Fruit fly (Drosophila melanogaster) whole organism, embryonic: ENCODE measurements around the gene CG10508.

Experiments
- Atf3 ChIP-seq: fragments of 200-800 bp; sonication (Bioruptor generic); optimal IDR thresholded peaks from 3 replicates; lab custom pipeline; 2016; ENCODE audit warnings: missing biosample characterization, missing genetic modification characterization
- BtbVII ChIP-seq: fragments of 200-800 bp; sonication (Bioruptor generic); optimal IDR thresholded peaks from 3 replicates; lab custom pipeline; 2017; ENCODE audit warnings: missing biosample characterization, mild to moderate bottlenecking, missing genetic modification characterization
- CG11456 ChIP-seq: fragments of 200-800 bp; sonication (Bioruptor generic); IDR thresholded peaks from 3 replicates; pipeline ENCODE4 v1.3.6; 2022; ENCODE audit warnings: missing biosample characterization, missing genetic modification characterization
- CG12071 ChIP-seq: fragments of 200-800 bp; sonication (Bioruptor generic); optimal IDR thresholded peaks from 3 replicates; lab custom pipeline; 2018; ENCODE audit warnings: missing biosample characterization, mild to moderate bottlenecking, missing genetic modification characterization
- CG12219 ChIP-seq: fragments of 200-800 bp; sonication (Bioruptor generic); optimal IDR thresholded peaks from 3 replicates; lab custom pipeline; 2018; ENCODE audit warnings: missing biosample characterization, mild to moderate bottlenecking, missing genetic modification characterization
- CG1233 ChIP-seq: fragments of 200-800 bp; sonication (Bioruptor generic); optimal IDR thresholded peaks from 4 replicates; lab custom pipeline; 2018; ENCODE audit warnings: missing biosample characterization, mild to moderate bottlenecking, missing genetic modification characterization
- CG12659 ChIP-seq: fragments of 200-800 bp; sonication (Bioruptor generic); optimal IDR thresholded peaks from 3 replicates; lab custom pipeline; 2017; ENCODE audit warnings: mild to moderate bottlenecking, missing biosample characterization, missing genetic modification reagents, missing genetic modification characterization
- CG13624 ChIP-seq: fragments of 200-800 bp; sonication (Bioruptor generic); optimal IDR thresholded peaks from 2 replicates; lab custom pipeline; 2016; ENCODE audit warnings: missing biosample characterization, missing genetic modification characterization
- CG1529 ChIP-seq: fragments of 200-800 bp; sonication (Bioruptor generic); optimal IDR thresholded peaks from 3 replicates; lab custom pipeline; 2018; ENCODE audit warnings: missing biosample characterization, missing genetic modification characterization
- CG18476 ChIP-seq: fragments of 200-800 bp; sonication (Bioruptor generic); optimal IDR thresholded peaks from 2 replicates; lab custom pipeline; 2016; ENCODE audit warnings: missing biosample characterization, mild to moderate bottlenecking, missing genetic modification characterization
- CG18764 ChIP-seq: fragments of 200-800 bp; sonication (Bioruptor generic); optimal IDR thresholded peaks from 3 replicates; lab custom pipeline; 2016; ENCODE audit warnings: missing biosample characterization, missing genetic modification characterization
- CG2678 ChIP-seq: fragments of 200-800 bp; sonication (Bioruptor generic); optimal IDR thresholded peaks from 3 replicates; lab custom pipeline; 2019; ENCODE audit warnings: missing biosample characterization, mild to moderate bottlenecking, missing genetic modification characterization, moderate library complexity
- CG30020 ChIP-seq: fragments of 200-800 bp; optimal IDR thresholded peaks from 2 replicates; lab custom pipeline; 2019; ENCODE audit warnings: missing biosample characterization, mild to moderate bottlenecking, missing genetic modification characterization, moderate library complexity
- CG31224 ChIP-seq: fragments of 200-800 bp; sonication (Bioruptor generic); IDR thresholded peaks from 2 replicates; pipeline ENCODE4 v1.3.6; 2022; ENCODE audit warnings: missing biosample characterization, missing genetic modification characterization
- CG3281 ChIP-seq: fragments of 200-800 bp; sonication (Bioruptor generic); optimal IDR thresholded peaks from 3 replicates; lab custom pipeline; 2017; ENCODE audit warnings: missing biosample characterization, mild to moderate bottlenecking, missing genetic modification characterization
- CG33213 ChIP-seq: fragments of 200-800 bp; sonication (Bioruptor generic); optimal IDR thresholded peaks from 3 replicates; lab custom pipeline; 2016; ENCODE audit warnings: missing biosample characterization, missing genetic modification characterization
- CG7786 ChIP-seq: fragments of 200-800 bp; sonication (Bioruptor generic); optimal IDR thresholded peaks from 2 replicates; lab custom pipeline; 2016; ENCODE audit warnings: missing biosample characterization, missing genetic modification characterization
- CG9876 ChIP-seq: fragments of 200-800 bp; sonication (Bioruptor generic); optimal IDR thresholded peaks from 2 replicates; lab custom pipeline; 2016; ENCODE audit warnings: missing biosample characterization, missing genetic modification characterization
- D19A ChIP-seq: fragments of 200-800 bp; optimal IDR thresholded peaks from 3 replicates; lab custom pipeline; 2019; ENCODE audit warnings: missing biosample characterization, mild to moderate bottlenecking, missing genetic modification characterization, moderate library complexity
- HHEX ChIP-seq: fragments of 200-800 bp; sonication (Bioruptor generic); optimal IDR thresholded peaks from 3 replicates; lab custom pipeline; 2017; ENCODE audit warnings: missing biosample characterization, mild to moderate bottlenecking, missing genetic modification characterization, missing genetic modification reagents
- Hr3 ChIP-seq: fragments of 200-800 bp; sonication (Bioruptor generic); optimal IDR thresholded peaks from 3 replicates; lab custom pipeline; 2016; ENCODE audit warnings: missing biosample characterization, missing genetic modification characterization
- Max ChIP-seq: fragments of 200-800 bp; sonication (Bioruptor generic); optimal IDR thresholded peaks from 2 replicates; lab custom pipeline; 2016; ENCODE audit warnings: missing biosample characterization, mild to moderate bottlenecking, missing genetic modification characterization
- Mes4 ChIP-seq: fragments of 200-800 bp; sonication (Bioruptor generic); optimal IDR thresholded peaks from 2 replicates; lab custom pipeline; 2016; ENCODE audit warnings: missing biosample characterization, missing genetic modification characterization
- Mrtf ChIP-seq: fragments of 200-800 bp; sonication (Bioruptor generic); IDR thresholded peaks from 3 replicates; pipeline ENCODE4 v1.3.6; 2022; ENCODE audit warnings: missing biosample characterization, missing genetic modification characterization
- NfI ChIP-seq: fragments of 200-800 bp; sonication (Bioruptor generic); optimal IDR thresholded peaks from 3 replicates; lab custom pipeline; 2018; ENCODE audit warnings: missing biosample characterization, mild to moderate bottlenecking, missing genetic modification characterization, moderate library complexity
- Rx ChIP-seq: fragments of 200-800 bp; sonication (Bioruptor generic); IDR thresholded peaks from 2 replicates; pipeline ENCODE4 v1.3.6; 2022; ENCODE audit warnings: missing biosample characterization, missing genetic modification characterization
- Side ChIP-seq: fragments of 200-800 bp; sonication (Bioruptor generic); optimal IDR thresholded peaks from 2 replicates; lab custom pipeline; 2016; ENCODE audit warnings: missing biosample characterization, missing genetic modification characterization
- Sry-δ ChIP-seq: fragments of 200-800 bp; sonication (Bioruptor generic); optimal IDR thresholded peaks from 2 replicates; lab custom pipeline; 2016; ENCODE audit warnings: missing biosample characterization, missing genetic modification characterization
- Taf1 ChIP-seq: fragments of 200-800 bp; sonication (Bioruptor generic); IDR thresholded peaks from 2 replicates; pipeline ENCODE4 v1.3.6; 2022; ENCODE audit warnings: missing biosample characterization, missing genetic modification characterization
- Trl ChIP-seq, 3 experiments: fragments of >200 bp in 2 of 3; fragments of 200-800 bp in 1 of 3; sonication (Bioruptor generic) in 1 of 3; optimal IDR thresholded peaks; 2 replicates in 1 of 3; 3 replicates in 2 of 3; lab custom pipeline; 2016 to 2017; ENCODE audit warnings: missing biosample characterization in 1 of 3, missing genetic modification characterization in 1 of 3
- Xbp1 ChIP-seq: fragments of 200-800 bp; sonication (Bioruptor generic); optimal IDR thresholded peaks from 3 replicates; lab custom pipeline; 2016; ENCODE audit warnings: missing biosample characterization, mild to moderate bottlenecking, missing genetic modification characterization
- abd-A ChIP-seq: fragments of 200-800 bp; sonication (Bioruptor generic); optimal IDR thresholded peaks from 3 replicates; lab custom pipeline; 2019; ENCODE audit warnings: missing biosample characterization, mild to moderate bottlenecking, missing genetic modification characterization, moderate library complexity
- bcd ChIP-seq: fragments of 200-800 bp; sonication (Bioruptor generic); optimal IDR thresholded peaks from 2 replicates; lab custom pipeline; 2017; ENCODE audit warnings: missing biosample characterization, mild to moderate bottlenecking, missing genetic modification characterization
- crol ChIP-seq: fragments of 200-800 bp; sonication (Bioruptor generic); IDR thresholded peaks from 2 replicates; pipeline ENCODE4 v1.3.6; 2022; ENCODE audit warnings: missing biosample characterization, missing genetic modification characterization
- crp ChIP-seq, 2 experiments: fragments of 200-800 bp; sonication (Bioruptor generic); optimal IDR thresholded peaks; 2 replicates in 1 of 2; 3 replicates in 1 of 2; lab custom pipeline; 2017; ENCODE audit warnings: missing biosample characterization in 2 of 2, missing genetic modification characterization in 2 of 2, mild to moderate bottlenecking in 1 of 2, moderate library complexity in 1 of 2
- gem ChIP-seq: fragments of 200-800 bp; sonication (Bioruptor generic); optimal IDR thresholded peaks from 2 replicates; lab custom pipeline; 2019; ENCODE audit warnings: missing biosample characterization, mild to moderate bottlenecking, missing genetic modification characterization, moderate library complexity
- hkb ChIP-seq, 2 experiments: fragments of 200-800 bp in 1 of 2; fragments of >200 bp in 1 of 2; sonication (Bioruptor generic) in 1 of 2; IDR thresholded peaks in 1 of 2; optimal IDR thresholded peaks in 1 of 2; 2 replicates each; pipeline versions ENCODE4 v1.3.6 to Lab custom; 2017 to 2022; ENCODE audit warnings: missing biosample characterization in 1 of 2, missing genetic modification characterization in 1 of 2
- ind ChIP-seq: fragments of 200-800 bp; sonication (Bioruptor generic); optimal IDR thresholded peaks from 3 replicates; lab custom pipeline; 2016; ENCODE audit warnings: missing biosample characterization, missing genetic modification characterization
- lilli ChIP-seq: fragments of 200-800 bp; sonication (Bioruptor generic); optimal IDR thresholded peaks from 3 replicates; lab custom pipeline; 2016; ENCODE audit warnings: missing biosample characterization, missing genetic modification characterization
- maf-S ChIP-seq: fragments of 200-800 bp; sonication (Bioruptor generic); optimal IDR thresholded peaks from 2 replicates; lab custom pipeline; 2016; ENCODE audit warnings: missing biosample characterization, missing genetic modification characterization
- oc ChIP-seq: fragments of 200-800 bp; sonication (Bioruptor generic); optimal IDR thresholded peaks from 2 replicates; lab custom pipeline; 2018; ENCODE audit warnings: missing biosample characterization, mild to moderate bottlenecking, missing genetic modification characterization, moderate library complexity
- otp ChIP-seq: fragments of 200-800 bp; sonication (Bioruptor generic); IDR thresholded peaks from 3 replicates; pipeline ENCODE4, ENCODE4 v1.3.6; 2022; ENCODE audit warnings: missing biosample characterization, missing genetic modification characterization
- pan ChIP-seq, 4 experiments: fragments of >200 bp in 3 of 4; fragments of 200-800 bp in 1 of 4; sonication (Bioruptor generic) in 1 of 4; optimal IDR thresholded peaks in 3 of 4; IDR thresholded peaks in 1 of 4; 2 replicates each; pipeline versions ENCODE4 v1.3.6 to Lab custom; 2017 to 2022; ENCODE audit warnings: missing biosample characterization in 2 of 4, missing genetic modification characterization in 2 of 4, mixed read lengths in 1 of 4
- phol ChIP-seq: fragments of 200-800 bp; sonication (Bioruptor generic); optimal IDR thresholded peaks from 3 replicates; lab custom pipeline; 2018; ENCODE audit warnings: missing biosample characterization, mild to moderate bottlenecking, missing genetic modification characterization, moderate library complexity
- pnt ChIP-seq: fragments of 200-800 bp; sonication (Bioruptor generic); optimal IDR thresholded peaks from 3 replicates; lab custom pipeline; 2016; ENCODE audit warnings: missing biosample characterization, missing genetic modification characterization
- ranshi ChIP-seq: fragments of 200-800 bp; sonication (Bioruptor generic); IDR thresholded peaks from 2 replicates; pipeline ENCODE4 v1.3.6; 2022; ENCODE audit warnings: missing biosample characterization, missing genetic modification characterization
- twi ChIP-seq: fragments of 200-800 bp; optimal IDR thresholded peaks from 2 replicates; lab custom pipeline; 2019; ENCODE audit warnings: missing biosample characterization, mild to moderate bottlenecking, missing genetic modification characterization, moderate library complexity
- vvl ChIP-seq: fragments of 200-800 bp; sonication (Bioruptor generic); IDR thresholded peaks from 2 replicates; pipeline ENCODE4 v1.3.6; 2022; ENCODE audit warnings: missing biosample characterization, missing genetic modification characterization

Gene CG10508

DNA sequence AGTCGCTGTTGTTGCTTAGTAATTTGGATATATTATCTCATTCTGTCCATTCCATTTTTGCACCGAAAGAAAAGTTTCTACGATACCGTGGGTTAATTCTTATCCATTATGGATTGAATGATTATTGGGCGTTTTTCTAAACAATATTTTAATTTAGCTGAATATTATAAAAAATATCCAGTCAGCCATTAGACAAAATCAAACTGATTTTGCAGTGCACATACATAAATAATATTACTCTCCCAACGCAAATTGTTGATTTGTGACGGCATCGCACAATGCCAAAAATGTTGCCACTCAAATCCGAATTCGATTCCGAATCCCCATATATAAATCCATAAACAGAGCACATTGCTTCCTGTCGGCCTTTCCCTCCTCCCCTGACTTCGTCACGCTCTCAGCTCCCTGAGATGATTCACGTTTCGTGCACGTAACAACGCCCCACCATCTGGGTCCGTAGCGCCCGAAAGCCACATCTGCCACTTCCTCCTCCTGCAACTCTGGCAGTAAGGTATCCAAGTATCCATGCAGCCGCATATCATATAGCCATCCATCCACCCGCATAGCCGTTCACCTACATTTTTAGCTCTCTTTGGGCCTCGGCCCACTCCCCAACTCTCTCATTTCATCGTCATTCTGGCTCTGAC, 33.0 kb upstream of the CG10508 start (continued):
- TF ChIP-seq CG12219 (GFP tag; lab: Kevin White, UChicago) = peak; percentile 49
- TF ChIP-seq CG31224 (GFP tag; lab: Robert Waterston, UW) = peak; percentile 70
- peak; percentile 59 for TF ChIP-seq ind (GFP tag; lab: Kevin White, UChicago)
- no peak for TF ChIP-seq Side (GFP tag; lab: Kevin White, UChicago)
- peak; percentile 66 for TF ChIP-seq CG13624 (GFP tag; lab: Kevin White, UChicago)
- peak; percentile 1 for TF ChIP-seq CG33213 (GFP tag; lab: Kevin White, UChicago)
- TF ChIP-seq Atf3 = peak; percentile 53
- peak; percentile 37 for TF ChIP-seq phol (tag; lab: Kevin White, UChicago)
- TF ChIP-seq gem (tag; lab: Kevin White, UChicago) = no peak
- TF ChIP-seq CG12659 (GFP tag; lab: Kevin White, UChicago) = peak; percentile 73
- TF ChIP-seq Rx (GFP tag; lab: Robert Waterston, UW) = no peak
- TF ChIP-seq CG11456 = peak; percentile 80
- TF ChIP-seq Max (GFP tag; lab: Kevin White, UChicago) = peak; percentile 69
- peak; percentile 5 for TF ChIP-seq pnt
- TF ChIP-seq Mrtf = peak; percentile 56; the same call in 1 of the 3 replicates
- TF ChIP-seq CG18764 (GFP tag; lab: Kevin White, UChicago) = peak; percentile 5
- peak; percentile 74 for TF ChIP-seq Taf1 (GFP tag; lab: Robert Waterston, UW)
- no peak for TF ChIP-seq hkb (optimal IDR thresholded peaks at IDR 0.05; lab: Kevin White, UChicago)
- peak; percentile 66 for TF ChIP-seq hkb (GFP tag; IDR thresholded peaks at IDR 0.05; lab: Robert Waterston, UW)
- peak; percentile 74; the same call in 1 of the 2 replicates for TF ChIP-seq vvl (GFP tag; lab: Robert Waterston, UW)
- TF ChIP-seq BtbVII = peak; percentile 72
- peak; percentile 70 for TF ChIP-seq CG18476 (GFP tag; lab: Kevin White, UChicago)
- TF ChIP-seq twi = no peak
- TF ChIP-seq CG1529 (GFP tag; lab: Kevin White, UChicago) = no peak
- TF ChIP-seq D19A (tag; lab: Kevin White, UChicago) = peak; percentile 12
- peak; percentile 66 for TF ChIP-seq HHEX
- TF ChIP-seq oc (tag; lab: Kevin White, UChicago) = no peak
- TF ChIP-seq lilli (GFP tag; lab: Kevin White, UChicago) = peak; percentile 80
- peak in 1 of 2 experiments; percentile 23 for TF ChIP-seq Trl (optimal IDR thresholded peaks at IDR 0.05; lab: Kevin White, UChicago)
- peak; percentile 10 for TF ChIP-seq Trl (GFP tag; optimal IDR thresholded peaks at IDR 0.05; lab: Kevin White, UChicago)
- TF ChIP-seq CG1233 (GFP tag; lab: Kevin White, UChicago) = peak; percentile 29
- TF ChIP-seq CG9876 (GFP tag; lab: Kevin White, UChicago) = no peak
- TF ChIP-seq crol (GFP tag; lab: Robert Waterston, UW) = peak; percentile 74
- peak; percentile 56 for TF ChIP-seq Hr3 (GFP tag; lab: Kevin White, UChicago)
- TF ChIP-seq NfI (GFP tag; lab: Kevin White, UChicago) = peak; percentile 61
- peak; percentile 81 for TF ChIP-seq CG2678 (tag; lab: Kevin White, UChicago)
- TF ChIP-seq CG30020 (tag; lab: Kevin White, UChicago) = no peak
- TF ChIP-seq CG7786 (GFP tag; lab: Kevin White, UChicago) = peak; percentile 55
- TF ChIP-seq crp (GFP tag; optimal IDR thresholded peaks at IDR 0.05; lab: Kevin White, UChicago) = no peak
- TF ChIP-seq pan (optimal IDR thresholded peaks at IDR 0.05; lab: Kevin White, UChicago) = no peak
- peak in 1 of 2 experiments; percentile 69 for TF ChIP-seq pan (GFP tag; optimal IDR thresholded peaks at IDR 0.05 in 1 of 2, IDR thresholded peaks at IDR 0.05 in 1 of 2)
- TF ChIP-seq ranshi (GFP tag; lab: Robert Waterston, UW) = peak; percentile 65; the same call in 1 of the 2 replicates
- peak; percentile 83 for TF ChIP-seq CG3281 (GFP tag; lab: Kevin White, UChicago)
- peak; percentile 66 for TF ChIP-seq Xbp1 (GFP tag; lab: Kevin White, UChicago)
- peak; percentile 11 for TF ChIP-seq CG12071 (GFP tag; lab: Kevin White, UChicago)
- peak; percentile 61 for TF ChIP-seq bcd (GFP tag; lab: Kevin White, UChicago)
- TF ChIP-seq Sry-δ (GFP tag; lab: Kevin White, UChicago) = no peak
- TF ChIP-seq otp (GFP tag; lab: Robert Waterston, UW) = 0 out of 3 replicates have a peak, but pooled peaks have one; percentile 17
- no peak for TF ChIP-seq Mes4 (GFP tag; lab: Kevin White, UChicago)
- peak; percentile 75 for TF ChIP-seq abd-A
- peak; percentile 13 for TF ChIP-seq maf-S (GFP tag; lab: Kevin White, UChicago)
